Fruit fly (Drosophila melanogaster) whole organism, embryonic: Measurements from ENCODE around the gene Rpp14b.

Source experiments
- Abd-B ChIP-seq: fragments of 200-800 bp; sonication (Bioruptor generic); optimal IDR thresholded peaks from 2 replicates; lab custom pipeline; 2018; ENCODE audit warnings: missing biosample characterization, mild to moderate bottlenecking, missing genetic modification characterization, moderate library complexity
- Asciz ChIP-seq: fragments of 200-800 bp; sonication (Bioruptor generic); optimal IDR thresholded peaks from 2 replicates; lab custom pipeline; 2017; ENCODE audit warnings: missing biosample characterization, mild to moderate bottlenecking, missing genetic modification characterization, missing genetic modification reagents
- B-H1 ChIP-seq: fragments of 200-800 bp; sonication (Bioruptor generic); IDR thresholded peaks from 3 replicates; pipeline ENCODE4 v1.3.6; 2022; ENCODE audit warnings: missing biosample characterization, missing genetic modification characterization
- CG10147 ChIP-seq: fragments of 200-800 bp; sonication (Bioruptor generic); optimal IDR thresholded peaks from 2 replicates; lab custom pipeline; 2019; ENCODE audit warnings: missing biosample characterization, mild to moderate bottlenecking, missing genetic modification characterization, moderate library complexity
- CG12071 ChIP-seq: fragments of 200-800 bp; sonication (Bioruptor generic); optimal IDR thresholded peaks from 3 replicates; lab custom pipeline; 2018; ENCODE audit warnings: missing biosample characterization, mild to moderate bottlenecking, missing genetic modification characterization
- CG12104 ChIP-seq: fragments of 200-800 bp; sonication (Bioruptor generic); optimal IDR thresholded peaks from 3 replicates; lab custom pipeline; 2016; ENCODE audit warnings: missing biosample characterization, missing genetic modification characterization
- CG12769 ChIP-seq: fragments of 200-800 bp; sonication (Bioruptor generic); optimal IDR thresholded peaks from 2 replicates; lab custom pipeline; 2019; ENCODE audit warnings: missing biosample characterization, mild to moderate bottlenecking, missing genetic modification characterization, moderate library complexity
- CG15696 ChIP-seq: fragments of 200-800 bp; sonication (Bioruptor generic); optimal IDR thresholded peaks from 2 replicates; lab custom pipeline; 2019; ENCODE audit warnings: missing biosample characterization, mild to moderate bottlenecking, missing genetic modification characterization, moderate library complexity
- CG17328 ChIP-seq: fragments of 200-800 bp; sonication (Bioruptor generic); IDR thresholded peaks from 2 replicates; pipeline ENCODE4 v1.3.6; 2022; ENCODE audit warnings: missing biosample characterization, missing genetic modification characterization
- CG17385 ChIP-seq: fragments of 200-800 bp; sonication (Bioruptor generic); optimal IDR thresholded peaks from 3 replicates; lab custom pipeline; 2018; ENCODE audit warnings: missing biosample characterization, mild to moderate bottlenecking, missing genetic modification characterization
- CG2116 ChIP-seq: fragments of 200-800 bp; sonication (Bioruptor generic); optimal IDR thresholded peaks from 3 replicates; lab custom pipeline; 2018; ENCODE audit warnings: missing biosample characterization, mild to moderate bottlenecking, missing genetic modification characterization
- CG2129 ChIP-seq: fragments of 200-800 bp; sonication (Bioruptor generic); IDR thresholded peaks from 2 replicates; pipeline ENCODE4 v1.3.6; 2022; ENCODE audit warnings: missing biosample characterization, missing genetic modification characterization; ENCODE audit not compliant: partially characterized antibody
- CG2199 ChIP-seq: fragments of 200-800 bp; sonication (Bioruptor generic); IDR thresholded peaks from 3 replicates; pipeline ENCODE4 v1.3.6; 2022; ENCODE audit warnings: missing biosample characterization, missing genetic modification characterization
- CG2875 ChIP-seq: fragments of 200-800 bp; sonication (Bioruptor generic); optimal IDR thresholded peaks from 2 replicates; lab custom pipeline; 2017; ENCODE audit warnings: missing biosample characterization, mild to moderate bottlenecking, missing genetic modification characterization, missing genetic modification reagents
- CG3407 ChIP-seq: fragments of 200-800 bp; sonication (Bioruptor generic); optimal IDR thresholded peaks from 2 replicates; lab custom pipeline; 2018; ENCODE audit warnings: missing biosample characterization, mild to moderate bottlenecking, missing genetic modification characterization
- CG3995 ChIP-seq: fragments of 200-800 bp; sonication (Bioruptor generic); optimal IDR thresholded peaks from 3 replicates; lab custom pipeline; 2016; ENCODE audit warnings: missing biosample characterization, missing genetic modification characterization
- CG4404 ChIP-seq: fragments of 200-800 bp; sonication (Bioruptor generic); IDR thresholded peaks from 2 replicates; pipeline ENCODE4 v1.3.6; 2022; ENCODE audit warnings: missing biosample characterization, missing genetic modification characterization
- CG6254 ChIP-seq: fragments of 200-800 bp; sonication (Bioruptor generic); optimal IDR thresholded peaks from 3 replicates; lab custom pipeline; 2017; ENCODE audit warnings: mild to moderate bottlenecking, missing biosample characterization, missing genetic modification reagents, missing genetic modification characterization
- CG8290 ChIP-seq, 3 experiments: fragments of 200-800 bp; sonication (Bioruptor generic); optimal IDR thresholded peaks; 2 replicates each; lab custom pipeline; 2016 to 2019; ENCODE audit warnings: missing biosample characterization in 3 of 3, missing genetic modification characterization in 3 of 3, mild to moderate bottlenecking in 2 of 3, moderate library complexity in 1 of 3
- CkIIα-i1 ChIP-seq: fragments of 200-800 bp; sonication (Bioruptor generic); IDR thresholded peaks from 2 replicates; pipeline ENCODE4 v1.3.6; 2022; ENCODE audit warnings: missing biosample characterization, missing genetic modification characterization
- Dek ChIP-seq: fragments of 200-800 bp; sonication (Bioruptor generic); optimal IDR thresholded peaks from 3 replicates; lab custom pipeline; 2019; ENCODE audit warnings: missing biosample characterization, mild to moderate bottlenecking, missing genetic modification characterization, moderate library complexity
- Dp ChIP-seq: fragments of 200-800 bp; sonication (Bioruptor generic); optimal IDR thresholded peaks from 2 replicates; lab custom pipeline; 2018; ENCODE audit warnings: missing biosample characterization, mild to moderate bottlenecking, missing genetic modification characterization, moderate library complexity
- Drgx ChIP-seq: fragments of 200-800 bp; sonication (Bioruptor generic); IDR thresholded peaks from 2 replicates; pipeline ENCODE4 v1.3.6; 2022; ENCODE audit warnings: missing biosample characterization, missing genetic modification characterization
- HLHmδ ChIP-seq: fragments of 200-800 bp; sonication (Bioruptor generic); optimal IDR thresholded peaks from 2 replicates; lab custom pipeline; 2018; ENCODE audit warnings: missing biosample characterization, mild to moderate bottlenecking, missing genetic modification characterization, moderate library complexity
- Hr51 ChIP-seq, 2 experiments: fragments of 200-800 bp; sonication (Bioruptor generic); optimal IDR thresholded peaks; 2 replicates in 1 of 2; 3 replicates in 1 of 2; lab custom pipeline; 2016 to 2018; ENCODE audit warnings: missing biosample characterization in 2 of 2, missing genetic modification characterization in 2 of 2, mild to moderate bottlenecking in 1 of 2, moderate library complexity in 1 of 2
- MBD-R2 ChIP-seq: fragments of 200-800 bp; sonication (Bioruptor generic); IDR thresholded peaks from 2 replicates; pipeline ENCODE4 v1.3.6; 2022; ENCODE audit warnings: missing biosample characterization, missing genetic modification characterization
- Meics ChIP-seq: fragments of 200-800 bp; sonication (Bioruptor generic); optimal IDR thresholded peaks from 2 replicates; lab custom pipeline; 2017; ENCODE audit warnings: missing biosample characterization, mild to moderate bottlenecking, missing genetic modification characterization
- PHDP ChIP-seq: fragments of 200-800 bp; sonication (Bioruptor generic); optimal IDR thresholded peaks from 3 replicates; lab custom pipeline; 2018; ENCODE audit warnings: missing biosample characterization, mild to moderate bottlenecking, missing genetic modification characterization, moderate library complexity
- Sox100B ChIP-seq: fragments of 200-800 bp; sonication (Bioruptor generic); optimal IDR thresholded peaks from 3 replicates; lab custom pipeline; 2018; ENCODE audit warnings: missing biosample characterization, mild to moderate bottlenecking, missing genetic modification characterization
- Xbp1 ChIP-seq: fragments of 200-800 bp; sonication (Bioruptor generic); optimal IDR thresholded peaks from 3 replicates; lab custom pipeline; 2016; ENCODE audit warnings: missing biosample characterization, mild to moderate bottlenecking, missing genetic modification characterization
- ab ChIP-seq: fragments of 200-800 bp; sonication (Bioruptor generic); optimal IDR thresholded peaks from 2 replicates; lab custom pipeline; 2016; ENCODE audit warnings: missing biosample characterization, missing genetic modification characterization
- al ChIP-seq: fragments of 200-800 bp; sonication (Bioruptor generic); IDR thresholded peaks from 2 replicates; pipeline ENCODE4 v1.3.6; 2022; ENCODE audit warnings: missing biosample characterization, missing genetic modification characterization
- ap ChIP-seq: fragments of 200-800 bp; sonication (Bioruptor generic); IDR thresholded peaks from 2 replicates; pipeline ENCODE4 v1.3.6; 2022; ENCODE audit warnings: missing biosample characterization, missing genetic modification characterization
- bigmax ChIP-seq: fragments of 200-800 bp; sonication (Bioruptor generic); optimal IDR thresholded peaks from 2 replicates; lab custom pipeline; 2018; ENCODE audit warnings: missing biosample characterization, mild to moderate bottlenecking, missing genetic modification characterization
- chm ChIP-seq: fragments of 200-800 bp; sonication (Bioruptor generic); IDR thresholded peaks from 2 replicates; pipeline ENCODE4 v1.3.6; 2022; ENCODE audit warnings: missing biosample characterization, missing genetic modification characterization
- gem ChIP-seq: fragments of 200-800 bp; sonication (Bioruptor generic); optimal IDR thresholded peaks from 2 replicates; lab custom pipeline; 2019; ENCODE audit warnings: missing biosample characterization, mild to moderate bottlenecking, missing genetic modification characterization, moderate library complexity
- gsb-n ChIP-seq: fragments of 200-800 bp; sonication (Bioruptor generic); optimal IDR thresholded peaks from 3 replicates; lab custom pipeline; 2018; ENCODE audit warnings: missing biosample characterization, mild to moderate bottlenecking, missing genetic modification characterization
- jing ChIP-seq: fragments of 200-800 bp; sonication (Bioruptor generic); optimal IDR thresholded peaks from 2 replicates; lab custom pipeline; 2018; ENCODE audit warnings: missing biosample characterization, mild to moderate bottlenecking, missing genetic modification characterization
- ken ChIP-seq: fragments of 200-800 bp; sonication (Bioruptor generic); IDR thresholded peaks from 3 replicates; pipeline ENCODE4 v1.3.6; 2022; ENCODE audit warnings: missing biosample characterization, missing genetic modification characterization
- nmo ChIP-seq: fragments of 200-800 bp; sonication (Bioruptor generic); optimal IDR thresholded peaks from 2 replicates; lab custom pipeline; 2018; ENCODE audit warnings: missing biosample characterization, mild to moderate bottlenecking, missing genetic modification characterization, moderate library complexity
- ranshi ChIP-seq: fragments of 200-800 bp; sonication (Bioruptor generic); IDR thresholded peaks from 2 replicates; pipeline ENCODE4 v1.3.6; 2022; ENCODE audit warnings: missing biosample characterization, missing genetic modification characterization
- rib ChIP-seq: fragments of 200-800 bp; sonication (Bioruptor generic); IDR thresholded peaks from 2 replicates; pipeline ENCODE4 v1.3.6; 2022; ENCODE audit warnings: missing biosample characterization, missing genetic modification characterization
- sob ChIP-seq: fragments of 200-800 bp; sonication (Bioruptor generic); IDR thresholded peaks from 2 replicates; pipeline ENCODE4 v1.3.6; 2022; ENCODE audit warnings: missing biosample characterization, missing genetic modification characterization
- tgo ChIP-seq: fragments of 200-800 bp; sonication (Bioruptor generic); IDR thresholded peaks from 3 replicates; pipeline ENCODE4 v1.3.6; 2022; ENCODE audit warnings: missing biosample characterization, missing genetic modification characterization
- tna ChIP-seq: fragments of 200-800 bp; sonication (Bioruptor generic); IDR thresholded peaks from 2 replicates; pipeline ENCODE4 v1.3.6; 2022; ENCODE audit warnings: missing biosample characterization, missing genetic modification characterization; ENCODE audit not compliant: partially characterized antibody
- trh ChIP-seq: fragments of 200-800 bp; sonication (Bioruptor generic); optimal IDR thresholded peaks from 2 replicates; lab custom pipeline; 2016; ENCODE audit warnings: missing biosample characterization, missing genetic modification characterization
- tup ChIP-seq: fragments of 200-800 bp; sonication (Bioruptor generic); optimal IDR thresholded peaks from 2 replicates; lab custom pipeline; 2016; ENCODE audit warnings: missing biosample characterization, mild to moderate bottlenecking, missing genetic modification characterization, moderate library complexity
- wek ChIP-seq: fragments of 200-800 bp; sonication (Bioruptor generic); optimal IDR thresholded peaks from 3 replicates; lab custom pipeline; 2018; ENCODE audit warnings: missing biosample characterization, mild to moderate bottlenecking, missing genetic modification characterization, moderate library complexity
- zfh1 ChIP-seq: fragments of 200-800 bp; sonication (Bioruptor generic); IDR thresholded peaks from 3 replicates; pipeline ENCODE4 v1.3.6; 2022; ENCODE audit warnings: missing biosample characterization, missing genetic modification characterization

Rpp14b gene

DNA sequence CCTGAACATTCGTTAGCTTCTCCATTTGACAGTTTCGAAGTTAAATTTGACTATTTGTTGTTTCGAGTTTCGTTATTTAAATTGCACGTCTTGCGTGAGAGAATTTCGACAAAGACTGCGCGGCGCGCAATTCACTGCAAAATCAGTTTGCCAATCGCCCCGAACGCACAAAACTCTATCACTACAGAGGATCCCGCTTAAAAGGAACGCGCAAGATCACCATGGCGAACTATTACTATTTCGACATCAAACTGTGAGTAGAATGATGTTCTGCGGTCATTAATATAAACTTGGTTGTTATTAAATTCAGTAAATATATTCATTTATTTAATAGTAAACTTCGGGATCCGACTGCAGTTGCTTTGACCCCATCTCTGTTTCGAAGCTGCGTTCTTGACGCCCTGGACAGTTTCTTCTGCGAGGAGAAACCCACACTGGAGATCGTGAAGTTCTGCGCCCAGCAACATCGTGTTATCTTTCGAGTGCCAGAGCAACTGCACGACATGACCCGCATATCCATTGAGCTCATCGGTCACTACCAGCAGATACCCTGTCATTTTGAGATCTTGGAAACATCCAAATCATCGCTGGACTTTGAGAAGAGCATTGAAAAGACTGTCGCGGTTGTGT is at the start of gene Rpp14b, which contains the start of gene spn-A:
Rpp14b (plus strand) TSS at position 43 of the 630 bp plus-strand sequence.
spn-A (minus strand) TSS at position 123 of the 630 bp plus-strand sequence.
- TF ChIP-seq Meics (GFP tag; lab: Kevin White, UChicago) = peak; percentile 30
- TF ChIP-seq gem (tag; lab: Kevin White, UChicago) = peak; percentile 43
- no peak for TF ChIP-seq jing (GFP tag; lab: Kevin White, UChicago)
- TF ChIP-seq CG10147 (GFP tag; lab: Kevin White, UChicago) = no peak
- TF ChIP-seq Abd-B = no peak
- no peak for TF ChIP-seq PHDP (tag; lab: Kevin White, UChicago)
- no peak for TF ChIP-seq B-H1 (GFP tag; lab: Robert Waterston, UW)
- no peak for TF ChIP-seq CG2116 (GFP tag; lab: Kevin White, UChicago)
- TF ChIP-seq gsb-n (tag; lab: Kevin White, UChicago) = no peak
- no peak for TF ChIP-seq Asciz
- peak; percentile 3 for TF ChIP-seq CG17385
- peak; percentile 15 for TF ChIP-seq CG15696
- no peak for TF ChIP-seq CG2129
- no peak for TF ChIP-seq Sox100B
- peak; percentile 1 for TF ChIP-seq CG3995
- TF ChIP-seq ken = peak; percentile 29; the same call in 1 of the 3 replicates
- no peak for TF ChIP-seq CG3407 (GFP tag; lab: Kevin White, UChicago)
- TF ChIP-seq CG4404 (GFP tag; lab: Robert Waterston, UW) = peak; percentile 44; the same call in 1 of the 2 replicates
- TF ChIP-seq Xbp1 = peak; percentile 59
- peak; percentile 35; the same call in 1 of the 3 replicates for TF ChIP-seq tgo
- no peak for TF ChIP-seq nmo (GFP tag; lab: Kevin White, UChicago)
- no peak; the same call in 2 of the 3 replicates for TF ChIP-seq CG2199 (GFP tag; lab: Robert Waterston, UW)
- no peak for TF ChIP-seq tup (GFP tag; lab: Kevin White, UChicago)
- TF ChIP-seq CG2875 (GFP tag; lab: Kevin White, UChicago) = no peak
- peak; percentile 84 for TF ChIP-seq MBD-R2 (GFP tag; lab: Robert Waterston, UW)
- TF ChIP-seq CG17328 = peak; percentile 33; the same call in 1 of the 2 replicates
- no peak for TF ChIP-seq rib (GFP tag; lab: Robert Waterston, UW)
- no peak for TF ChIP-seq CG12071 (GFP tag; lab: Kevin White, UChicago)
- TF ChIP-seq CG8290 (GFP tag; optimal IDR thresholded peaks at IDR 0.05; lab: Kevin White, UChicago) = no peak
- TF ChIP-seq CG8290 (tag; optimal IDR thresholded peaks at IDR 0.05; lab: Kevin White, UChicago) = peak in 1 of 2 experiments; percentile 61
- peak; percentile 41 for TF ChIP-seq Dp
- no peak for TF ChIP-seq tna
- no peak for TF ChIP-seq CG12104 (GFP tag; lab: Kevin White, UChicago)
- no peak for TF ChIP-seq bigmax (GFP tag; lab: Kevin White, UChicago)
- no peak for TF ChIP-seq CkIIα-i1 (GFP tag; lab: Robert Waterston, UW)
- TF ChIP-seq ap (GFP tag; lab: Robert Waterston, UW) = no peak
- TF ChIP-seq ranshi (GFP tag; lab: Robert Waterston, UW) = no peak
- 0 out of 2 replicates have a peak, but pooled peaks have one; percentile 25 for TF ChIP-seq Drgx
- TF ChIP-seq al = 0 out of 2 replicates have a peak, but pooled peaks have one; percentile 26
- 0 out of 2 replicates have a peak, but pooled peaks have one; percentile 19 for TF ChIP-seq chm (GFP tag; lab: Robert Waterston, UW)
- no peak for TF ChIP-seq zfh1 (GFP tag; lab: Robert Waterston, UW)
- TF ChIP-seq sob (GFP tag; lab: Robert Waterston, UW) = peak; percentile 26; the same call in 1 of the 2 replicates
- no peak for TF ChIP-seq trh (GFP tag; lab: Kevin White, UChicago)
- no peak for TF ChIP-seq CG6254 (GFP tag; lab: Kevin White, UChicago)
- no peak for TF ChIP-seq HLHmδ
- no peak for TF ChIP-seq ab (GFP tag; lab: Kevin White, UChicago)
- TF ChIP-seq CG12769 (tag; lab: Kevin White, UChicago) = peak; percentile 43
- TF ChIP-seq wek = no peak
- TF ChIP-seq Hr51 (GFP tag; optimal IDR thresholded peaks at IDR 0.05; lab: Kevin White, UChicago) = peak in 1 of 2 experiments; percentile 4
- TF ChIP-seq Dek = peak; percentile 17
